Fruit fly (Drosophila melanogaster): ENCODE measurements around the gene Smg6.
A peak's percentile ranks its signal among the peaks of the same experiment; 100 is the strongest.

The Smg6 gene

dm6 chr3R:25069569-25069968, 36.3 kb upstream of the Smg6 start, which contains the start of the genes Stt3B and CG11839 (continued):
- TF ChIP-seq oc (tag; optimal IDR thresholded peaks at IDR 0.05) (no peak), CG10431 (GFP tag; optimal IDR thresholded peaks at IDR 0.05) (peak; percentile 27), ab (GFP tag; optimal IDR thresholded peaks at IDR 0.05) (no peak), amos (GFP tag; IDR thresholded peaks at IDR 0.05; ENCODE audit: partially characterized antibody) (peak; percentile 90), CG3726 (GFP tag; IDR thresholded peaks at IDR 0.05) (no peak), zfh1 (GFP tag; IDR thresholded peaks at IDR 0.05) (peak; percentile 70), Eip74EF (GFP tag; optimal IDR thresholded peaks at IDR 0.05) (no peak), slou (GFP tag; optimal IDR thresholded peaks at IDR 0.05) (peak; percentile 48), crc (GFP tag; optimal IDR thresholded peaks at IDR 0.05) (peak; percentile 74), dm (GFP tag; optimal IDR thresholded peaks at IDR 0.05) (peak; percentile 58), kay (GFP tag; optimal IDR thresholded peaks at IDR 0.05) (peak; percentile 48), CG43689 (GFP tag; IDR thresholded peaks at IDR 0.05) (no peak), Usf (GFP tag; optimal IDR thresholded peaks at IDR 0.05) (no peak), trem (tag; optimal IDR thresholded peaks at IDR 0.05) (peak; percentile 100), CG2199 (GFP tag; IDR thresholded peaks at IDR 0.05) (0 out of 3 replicates have a peak, but pooled peaks have one; percentile 29), p53 (GFP tag; optimal IDR thresholded peaks at IDR 0.05) (no peak), Bteb2 (GFP tag; optimal IDR thresholded peaks at IDR 0.05) (peak; percentile 70), CG15073 (GFP tag; optimal IDR thresholded peaks at IDR 0.05) (no peak), CG14710 (tag; optimal IDR thresholded peaks at IDR 0.05) (peak; percentile 85), CG4820 (GFP tag; optimal IDR thresholded peaks at IDR 0.05) (peak; percentile 66), Dref (GFP tag; IDR thresholded peaks at IDR 0.05) (peak; percentile 89), jigr1 (GFP tag; IDR thresholded peaks at IDR 0.05) (no peak), Mad (GFP tag; optimal IDR thresholded peaks at IDR 0.05) (peak; percentile 72), Myb (GFP tag; optimal IDR thresholded peaks at IDR 0.05) (peak; percentile 73), CG17359 (tag; optimal IDR thresholded peaks at IDR 0.05) (no peak), CG3847 (GFP tag; IDR thresholded peaks at IDR 0.05) (peak; percentile 91), sna (GFP tag; IDR thresholded peaks at IDR 0.05; ENCODE audit: partially characterized antibody) (peak; percentile 93), dimm (GFP tag; IDR thresholded peaks at IDR 0.05) (no peak), Ets97D (GFP tag; optimal IDR thresholded peaks at IDR 0.05) (peak; percentile 90), en (GFP tag; optimal IDR thresholded peaks at IDR 0.05) (peak; percentile 25), CG11247 (GFP tag; IDR thresholded peaks at IDR 0.05) (no peak; the same call in 1 of the 2 replicates), kni (GFP tag; optimal IDR thresholded peaks at IDR 0.05) (no peak), Dll (GFP tag; IDR thresholded peaks at IDR 0.05; ENCODE audit: partially characterized antibody) (peak; percentile 97), BEAF-32 (GFP tag; optimal IDR thresholded peaks at IDR 0.05) (peak; percentile 97), CG12236 (GFP tag; optimal IDR thresholded peaks at IDR 0.05) (peak; percentile 46), CG15269 (tag; optimal IDR thresholded peaks at IDR 0.05) (no peak), CG8388 (GFP tag; optimal IDR thresholded peaks at IDR 0.05) (peak; percentile 28), danr (GFP tag; IDR thresholded peaks at IDR 0.05) (no peak), Med (GFP tag) (peak; percentile 96), CG2129 (GFP tag; IDR thresholded peaks at IDR 0.05; ENCODE audit: partially characterized antibody) (peak; percentile 89), Spps (tag; optimal IDR thresholded peaks at IDR 0.05) (peak; percentile 45), Atf-2 (GFP tag; optimal IDR thresholded peaks at IDR 0.05) (peak; percentile 70), Gsc (GFP tag; IDR thresholded peaks at IDR 0.05) (no peak), kah (GFP tag; optimal IDR thresholded peaks at IDR 0.05) (no peak), lab (GFP tag; optimal IDR thresholded peaks at IDR 0.05) (no peak), Sry-β (GFP tag; optimal IDR thresholded peaks at IDR 0.05) (peak; percentile 31), CG2202 (tag; optimal IDR thresholded peaks at IDR 0.05) (peak; percentile 37), hbn (GFP tag; IDR thresholded peaks at IDR 0.05; ENCODE audit: partially characterized antibody) (peak; percentile 92), Neu2 (GFP tag; optimal IDR thresholded peaks at IDR 0.05; ENCODE audit: borderline replicate concordance) (peak; percentile 10), CG5180 (GFP tag; optimal IDR thresholded peaks at IDR 0.05) (no peak), CG31224 (GFP tag; IDR thresholded peaks at IDR 0.05) (no peak)

Data from whole organism, embryonic.